Worm (Caenorhabditis elegans) whole organism, young adult: ENCODE measurements around the gene srj-1.

Source experiments
- K11D2.4 ChIP-seq: fragments of 200-800 bp; sonication (Bioruptor generic); IDR thresholded peaks from 2 replicates; pipeline ENCODE4 v1.3.6; 2022; ENCODE audit warnings: missing genetic modification reagents, missing genetic modification characterization, missing compliant biosample characterization
- Y56A3A.18 ChIP-seq: fragments of 200-800 bp; sonication (Bioruptor generic); IDR thresholded peaks from 2 replicates; pipeline ENCODE4 v1.3.6; 2022; ENCODE audit warnings: missing genetic modification reagents, missing genetic modification characterization, missing compliant biosample characterization
- die-1 ChIP-seq: sonication (generic microtip); optimal IDR thresholded peaks from 2 replicates; lab custom pipeline; 2016; ENCODE audit warnings: missing genotype, mild to moderate bottlenecking, missing genetic modification characterization, missing compliant biosample characterization
- dpl-1 ChIP-seq: fragments of 150-350 bp; optimal IDR thresholded peaks from 2 replicates; lab custom pipeline; 2014; ENCODE audit warnings: missing biosample characterization, missing genetic modification reagents, missing genetic modification characterization
- sea-2 ChIP-seq: fragments of 200-800 bp; sonication (Bioruptor generic); IDR thresholded peaks from 2 replicates; pipeline ENCODE4 v1.3.6; 2022; ENCODE audit warnings: missing genetic modification characterization, missing compliant biosample characterization
- tbx-9 ChIP-seq: sonication (generic microtip); optimal IDR thresholded peaks from 2 replicates; lab custom pipeline; 2016; ENCODE audit warnings: borderline replicate concordance, missing genetic modification characterization, inconsistent platforms, missing compliant biosample characterization
- unc-62 ChIP-seq: fragments of 150-350 bp; optimal IDR thresholded peaks from 2 replicates; lab custom pipeline; 2014; ENCODE audit warnings: missing biosample characterization, missing genetic modification reagents, missing genetic modification characterization

DNA sequence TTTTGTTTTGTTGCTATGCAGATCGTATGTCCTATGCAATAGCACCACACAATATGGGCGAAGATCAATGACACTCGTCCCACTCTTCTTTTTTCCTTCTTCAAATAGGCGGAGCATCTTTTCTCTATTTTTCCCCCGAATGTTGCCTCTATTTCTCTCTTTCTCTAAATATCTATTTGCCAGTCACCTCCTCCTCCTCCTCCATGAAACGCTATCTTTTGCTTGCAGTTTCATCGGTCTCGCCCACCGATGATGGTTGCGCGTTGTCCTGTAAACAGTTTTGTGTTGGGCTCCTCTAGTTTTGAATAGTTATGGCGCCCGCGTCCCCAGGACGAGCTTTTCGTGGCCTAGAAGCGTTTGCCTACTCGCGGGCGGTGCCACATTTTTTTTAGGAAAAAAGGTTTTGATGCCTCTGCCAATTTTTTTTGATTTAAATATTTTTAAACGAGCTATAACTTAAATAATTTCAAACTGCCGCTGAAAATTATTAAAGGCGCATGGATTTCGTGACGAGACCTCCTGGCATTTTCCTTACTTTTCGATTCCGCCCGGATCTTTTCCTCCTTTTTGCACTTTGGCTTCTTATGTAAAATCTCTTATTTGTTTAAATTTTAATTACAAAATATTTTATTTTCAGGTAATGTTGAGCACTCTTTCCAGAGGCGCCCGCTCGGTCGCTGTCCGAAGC is 12.5 kb downstream of the srj-1 start, which contains the start of gene gdh-1:
- TF ChIP-seq dpl-1 (GFP tag; lab: Kevin White, UChicago) (no peak), Y56A3A.18 (GFP tag; lab: Robert Waterston, UW) (no peak), unc-62 (GFP tag; lab: Kevin White, UChicago) (no peak), sea-2 (GFP tag; lab: Robert Waterston, UW) (no peak), die-1 (tag; lab: Kevin White, UChicago) (no peak), K11D2.4 (GFP tag; lab: Robert Waterston, UW) (no peak), tbx-9 (no peak)
